Fruit fly (Drosophila melanogaster): ENCODE results near the gene CG12725.

dm6 chrX:13444687-13445086 is 42.0 kb upstream of the CG12725 start:
- TF ChIP-seq OdsH (GFP tag; optimal IDR thresholded peaks at IDR 0.05) (no peak), Myc (optimal IDR thresholded peaks at IDR 0.05) (no peak), HLH106 (tag; optimal IDR thresholded peaks at IDR 0.05) (no peak), Hr78 (GFP tag; optimal IDR thresholded peaks at IDR 0.05) (no peak), fru (GFP tag; optimal IDR thresholded peaks at IDR 0.05) (no peak), Dfd (GFP tag; optimal IDR thresholded peaks at IDR 0.05) (no peak), lola (GFP tag; optimal IDR thresholded peaks at IDR 0.05) (no peak), usp (GFP tag; optimal IDR thresholded peaks at IDR 0.05) (no peak)

All from whole organism, wandering third instar larva.